Fruit fly (Drosophila melanogaster): Measurements from ENCODE around the gene CG46244.

DNA sequence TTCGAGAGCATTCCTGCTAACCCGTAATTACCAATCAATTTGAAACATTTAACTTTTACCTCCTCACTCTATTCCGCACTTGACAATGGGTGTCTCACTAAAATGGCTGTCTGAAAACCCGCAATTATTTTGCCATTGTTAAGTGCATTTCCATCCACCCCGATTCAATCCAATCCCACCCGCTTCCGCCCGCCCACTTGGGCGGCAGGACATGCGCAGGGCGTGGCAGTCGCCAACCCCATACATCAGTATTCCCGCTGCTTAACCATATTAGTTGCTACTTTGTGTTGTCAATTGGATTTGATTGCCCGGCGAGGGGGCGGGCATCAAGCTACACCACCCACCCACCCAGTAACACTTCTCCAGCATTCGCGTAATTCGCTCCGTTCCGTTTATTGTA is 159.0 kb downstream of the CG46244 start:
- TF ChIP-seq Snoo (tag; optimal IDR thresholded peaks at IDR 0.05), result no peak
- TF ChIP-seq EcR (GFP tag; optimal IDR thresholded peaks at IDR 0.05), result no peak
- TF ChIP-seq CG17806 (tag; optimal IDR thresholded peaks at IDR 0.05), result no peak
- TF ChIP-seq CG13204 (GFP tag; optimal IDR thresholded peaks at IDR 0.05), result no peak
- TF ChIP-seq CG34367 (tag; optimal IDR thresholded peaks at IDR 0.05), result no peak
- TF ChIP-seq CG32121 (GFP tag; IDR thresholded peaks at IDR 0.05), result no peak
- TF ChIP-seq CG8159 (tag; optimal IDR thresholded peaks at IDR 0.05), result no peak
- TF ChIP-seq Pif1A (GFP tag; optimal IDR thresholded peaks at IDR 0.05), result no peak
- no peak for TF ChIP-seq Pif1B (GFP tag; optimal IDR thresholded peaks at IDR 0.05)
- no peak for TF ChIP-seq CG10348 (GFP tag; IDR thresholded peaks at IDR 0.05)

Measured in whole organism, pupa.